Worm (Caenorhabditis elegans) whole organism, L4 larva: ENCODE measurements around the gene str-103.

Source experiments
- F26F4.8 ChIP-seq: fragments of 200-800 bp; sonication (Bioruptor generic); conservative IDR thresholded peaks from 2 replicates; pipeline ENCODE4 v1.3.6; 2022; ENCODE audit warnings: missing genetic modification characterization, missing compliant biosample characterization
- T20F7.1 ChIP-seq: fragments of 200-800 bp; sonication (Bioruptor generic); optimal IDR thresholded peaks from 2 replicates; lab custom pipeline; 2018; ENCODE audit warnings: mild to moderate bottlenecking, missing genetic modification characterization, missing compliant biosample characterization
- T26A8.4 ChIP-seq: fragments of 200-800 bp; sonication (Bioruptor generic); IDR thresholded peaks from 2 replicates; pipeline ENCODE4 v1.3.6; 2022; ENCODE audit warnings: missing genetic modification characterization, missing compliant biosample characterization
- Y48G9A.11 ChIP-seq: fragments of 200-800 bp; sonication (Bioruptor generic); IDR thresholded peaks from 2 replicates; pipeline ENCODE4 v1.3.6; 2022; ENCODE audit warnings: missing genetic modification reagents, missing genetic modification characterization, missing compliant biosample characterization
- aha-1 ChIP-seq: fragments of 150-350 bp; peaks from one replicate; lab custom pipeline; 2014; ENCODE audit warnings: missing biosample characterization, missing genetic modification characterization
- arid-1 ChIP-seq: fragments of 200-800 bp; sonication (Bioruptor generic); conservative IDR thresholded peaks from 2 replicates; pipeline ENCODE4 v1.3.6; 2022; ENCODE audit warnings: missing genetic modification reagents, missing genetic modification characterization, missing compliant biosample characterization
- attf-4 ChIP-seq: sonication (generic microtip); optimal IDR thresholded peaks from 3 replicates; lab custom pipeline; 2017; ENCODE audit warnings: missing biosample characterization, missing genetic modification characterization
- ceh-32 ChIP-seq: sonication (generic microtip); optimal IDR thresholded peaks from 2 replicates; lab custom pipeline; 2016; ENCODE audit warnings: mild to moderate bottlenecking, missing genetic modification characterization, missing compliant biosample characterization; ENCODE audit not compliant: poor library complexity
- ctbp-1 ChIP-seq: fragments of 200-800 bp; sonication (Bioruptor generic); IDR thresholded peaks from 2 replicates; pipeline ENCODE4 v1.3.6; 2022; ENCODE audit warnings: missing genetic modification reagents, missing genetic modification characterization, missing compliant biosample characterization
- daf-12 ChIP-seq: fragments of 150-350 bp; optimal IDR thresholded peaks from 2 replicates; lab custom pipeline; 2014; ENCODE audit warnings: missing biosample characterization, missing genetic modification reagents, missing genetic modification characterization
- daf-16 ChIP-seq, 3 experiments: sonication (generic microtip); optimal IDR thresholded peaks; 2 replicates each; lab custom pipeline; 2016 to 2017; ENCODE audit warnings: missing genetic modification characterization in 3 of 3, missing genetic modification reagents in 3 of 3, mild to moderate bottlenecking in 2 of 3, missing compliant biosample characterization in 2 of 3, missing biosample characterization in 1 of 3, moderate library complexity in 1 of 3
- dmd-6 ChIP-seq: fragments of 200-800 bp; sonication (Bioruptor generic); IDR thresholded peaks from 2 replicates; pipeline ENCODE4 v1.3.6; 2022; ENCODE audit warnings: missing genetic modification reagents, missing genetic modification characterization, missing compliant biosample characterization
- dve-1 ChIP-seq: sonication (generic microtip); optimal IDR thresholded peaks from 2 replicates; lab custom pipeline; 2017; ENCODE audit warnings: antibody characterized with exemption, mild to moderate bottlenecking, missing genetic modification characterization, missing compliant biosample characterization; ENCODE audit not compliant: insufficient read depth
- lin-15B ChIP-seq: fragments of 150-350 bp; sonication (generic microtip); optimal IDR thresholded peaks from 3 replicates; lab custom pipeline; 2014; ENCODE audit warnings: missing biosample characterization, missing genetic modification characterization
- lin-38 ChIP-seq: fragments of 200-800 bp; sonication (Bioruptor generic); IDR thresholded peaks from 2 replicates; pipeline ENCODE4 v1.3.6; 2022; ENCODE audit warnings: missing genetic modification reagents, missing genetic modification characterization, missing compliant biosample characterization
- mes-2 ChIP-seq: sonication (generic microtip); optimal IDR thresholded peaks from 2 replicates; lab custom pipeline; 2016; ENCODE audit warnings: missing genotype, mild to moderate bottlenecking, missing genetic modification characterization, missing compliant biosample characterization; ENCODE audit not compliant: poor library complexity, severe bottlenecking
- mxl-3 ChIP-seq: fragments of 200-800 bp; sonication (Bioruptor generic); optimal IDR thresholded peaks from 2 replicates; lab custom pipeline; 2018; ENCODE audit warnings: mild to moderate bottlenecking, missing genetic modification characterization, missing compliant biosample characterization
- nhr-10 ChIP-seq: fragments of 150-350 bp; optimal IDR thresholded peaks from 2 replicates; lab custom pipeline; 2014; ENCODE audit warnings: missing biosample characterization, missing genetic modification characterization
- nhr-102 ChIP-seq: sonication (generic microtip); optimal IDR thresholded peaks from 2 replicates; lab custom pipeline; 2016; ENCODE audit warnings: mild to moderate bottlenecking, missing genetic modification characterization, moderate library complexity, missing compliant biosample characterization
- nhr-111 ChIP-seq: fragments of 200-800 bp; sonication (Bioruptor generic); optimal IDR thresholded peaks from 2 replicates; lab custom pipeline; 2018; ENCODE audit warnings: mild to moderate bottlenecking, missing genetic modification characterization, missing compliant biosample characterization
- nhr-28 ChIP-seq: fragments of 150-350 bp; optimal IDR thresholded peaks from 2 replicates; lab custom pipeline; 2014; ENCODE audit warnings: missing biosample characterization, missing genetic modification characterization
- nhr-48 ChIP-seq: sonication (generic microtip); optimal IDR thresholded peaks from 2 replicates; lab custom pipeline; 2016; ENCODE audit warnings: mild to moderate bottlenecking, missing genetic modification characterization, missing compliant biosample characterization
- pha-4 ChIP-seq, 2 experiments: fragments of 150-350 bp in 1 of 2; fragments of 200-800 bp in 1 of 2; sonication (Bioruptor generic) in 1 of 2; IDR thresholded peaks in 1 of 2; optimal IDR thresholded peaks in 1 of 2; 2 replicates each; pipeline versions ENCODE4 v1.3.6 to Lab custom; 2014 to 2022; ENCODE audit warnings: missing genetic modification characterization in 2 of 2, missing genetic modification reagents in 2 of 2, missing biosample characterization in 1 of 2, missing compliant biosample characterization in 1 of 2
- php-3 ChIP-seq: fragments of 200-800 bp; sonication (Bioruptor generic); IDR thresholded peaks from 2 replicates; pipeline ENCODE4 v1.3.6; 2022; ENCODE audit warnings: missing genetic modification reagents, missing genetic modification characterization, missing compliant biosample characterization
- pqm-1 ChIP-seq: sonication (generic microtip); optimal IDR thresholded peaks from 2 replicates; lab custom pipeline; 2017; ENCODE audit warnings: missing biosample characterization, missing genetic modification characterization
- saeg-2 ChIP-seq: fragments of 200-800 bp; sonication (Bioruptor generic); IDR thresholded peaks from 2 replicates; pipeline ENCODE4 v1.3.6; 2022; ENCODE audit warnings: missing genetic modification reagents, missing genetic modification characterization, missing compliant biosample characterization
- set-16 ChIP-seq: fragments of 200-800 bp; sonication (Bioruptor generic); IDR thresholded peaks from 2 replicates; pipeline ENCODE4 v1.3.6; 2022; ENCODE audit warnings: missing genetic modification reagents, missing genetic modification characterization, missing compliant biosample characterization
- skn-1 ChIP-seq: fragments of 150-350 bp; optimal IDR thresholded peaks from 2 replicates; lab custom pipeline; 2014; ENCODE audit warnings: missing biosample characterization, missing genetic modification characterization
- snpc-4 ChIP-seq: fragments of 150-350 bp; optimal IDR thresholded peaks from 2 replicates; lab custom pipeline; 2014; ENCODE audit warnings: missing biosample characterization, missing genetic modification characterization
- spr-3 ChIP-seq: fragments of 200-800 bp; sonication (Bioruptor generic); optimal IDR thresholded peaks from 2 replicates; lab custom pipeline; 2018; ENCODE audit warnings: mild to moderate bottlenecking, missing genetic modification characterization, missing compliant biosample characterization
- tag-97 ChIP-seq: fragments of 200-800 bp; sonication (Bioruptor generic); IDR thresholded peaks from 2 replicates; pipeline ENCODE4 v1.3.6; 2022; ENCODE audit warnings: missing genetic modification characterization, missing compliant biosample characterization
- unc-62 ChIP-seq, 3 experiments: fragments of 150-350 bp in 1 of 3; sonication (generic microtip); optimal IDR thresholded peaks in 2 of 3; peaks in 1 of 3; 1 replicate in 1 of 3; 2 replicates in 2 of 3; lab custom pipeline; 2014 to 2017; ENCODE audit warnings: missing biosample characterization in 3 of 3, missing genetic modification characterization in 3 of 3, missing genetic modification reagents in 3 of 3, missing genotype in 1 of 3
- ztf-11 ChIP-seq: fragments of 150-350 bp; optimal IDR thresholded peaks from 2 replicates; lab custom pipeline; 2014; ENCODE audit warnings: missing biosample characterization, missing genetic modification characterization

The str-103 gene

ce11 chrV:16094862-16095261 lies 23.6 kb downstream of the str-103 start:
- TF ChIP-seq nhr-28 (tag; lab: Kevin White, UChicago) (peak; percentile 97), skn-1 (tag; lab: Kevin White, UChicago) (no peak), saeg-2 (GFP tag; lab: Robert Waterston, UW) (no peak), ceh-32 (no peak), nhr-111 (no peak), unc-62 (GFP tag; optimal IDR thresholded peaks at IDR 0.05 in 1 of 2; lab: Kevin White, UChicago) (peak in 1 of 2 experiments; percentile 94), unc-62 (tag; optimal IDR thresholded peaks at IDR 0.05; lab: Kevin White, UChicago) (no peak), spr-3 (no peak), dve-1 (tag; lab: Kevin White, UChicago) (peak; percentile 11), daf-16 (GFP tag; optimal IDR thresholded peaks at IDR 0.05; lab: Kevin White, UChicago) (no peak), daf-16 (tag; optimal IDR thresholded peaks at IDR 0.05; lab: Kevin White, UChicago) (peak; percentile 66)

- TF ChIP-seq arid-1 (no peak), nhr-102 (no peak), F26F4.8 (GFP tag; lab: Robert Waterston, UW) (no peak), lin-38 (GFP tag; lab: Robert Waterston, UW) (no peak), mes-2 (tag; lab: Kevin White, UChicago) (no peak), tag-97 (GFP tag; lab: Robert Waterston, UW) (no peak), snpc-4 (no peak), attf-4 (tag; lab: Kevin White, UChicago) (no peak), nhr-10 (tag; lab: Kevin White, UChicago) (no peak), T20F7.1 (GFP tag; lab: Kevin White, UChicago) (no peak), daf-12 (tag; lab: Kevin White, UChicago) (no peak)
Measured at ce11 chrV:16094284-16094683, 24.2 kb downstream of the str-103 start, which contains the start of gene F22B8.7. Gene F22B8.7, plus strand, starts transcription at chrV:16094584.

DNA sequence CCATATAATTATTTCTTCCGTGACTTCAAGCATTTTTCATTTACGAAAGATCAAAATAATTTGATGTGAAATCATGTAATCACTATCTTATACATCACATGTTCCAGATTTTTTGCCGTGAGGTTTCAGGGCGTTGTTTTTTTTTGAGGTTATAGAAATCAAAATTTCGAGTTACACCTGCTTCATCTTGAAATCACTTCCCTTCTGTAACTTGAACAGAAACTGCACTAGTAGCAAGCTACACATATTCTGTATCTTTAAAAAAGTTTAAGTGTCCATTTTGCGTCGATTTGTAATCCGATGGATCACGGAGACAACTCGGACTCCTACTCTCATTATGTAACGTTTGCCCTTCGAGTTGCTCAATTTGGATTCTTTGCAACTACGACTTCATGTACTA lies 27.8 kb downstream of the str-103 start, which contains the start of gene F22B8.3:
TSS of gene F22B8.3 (plus strand) at position 301 of the 400 bp plus-strand sequence.
- TF ChIP-seq aha-1 (tag; lab: Kevin White, UChicago): no peak
- no peak for TF ChIP-seq ztf-11 (tag; lab: Kevin White, UChicago)
- peak in 1 of 2 experiments; percentile 48 for TF ChIP-seq unc-62 (GFP tag; optimal IDR thresholded peaks at IDR 0.05 in 1 of 2; lab: Kevin White, UChicago)
- no peak for TF ChIP-seq unc-62 (tag; optimal IDR thresholded peaks at IDR 0.05; lab: Kevin White, UChicago)
- TF ChIP-seq pqm-1 (tag; lab: Kevin White, UChicago): no peak
- no peak for TF ChIP-seq T26A8.4
- TF ChIP-seq, all 104 proteins: peak for 1

ce11 chrV:16080678-16081077 lies 37.8 kb downstream of the str-103 start:
- TF ChIP-seq daf-16 (GFP tag; optimal IDR thresholded peaks at IDR 0.05; lab: Kevin White, UChicago) (no peak), daf-16 (tag; optimal IDR thresholded peaks at IDR 0.05; lab: Kevin White, UChicago) (peak; percentile 86), php-3 (GFP tag; lab: Robert Waterston, UW) (0 out of 2 replicates have a peak, but pooled peaks have one; percentile 27), pha-4 (GFP tag; IDR thresholded peaks at IDR 0.05; lab: Robert Waterston, UW) (no peak), pha-4 (tag; optimal IDR thresholded peaks at IDR 0.05; lab: Kevin White, UChicago) (peak; percentile 7), lin-15B (tag; lab: Kevin White, UChicago) (no peak), nhr-28 (tag; lab: Kevin White, UChicago) (peak; percentile 87), mxl-3 (GFP tag; lab: Kevin White, UChicago) (no peak), F26F4.8 (GFP tag; lab: Robert Waterston, UW) (no peak), ctbp-1 (GFP tag; lab: Robert Waterston, UW) (no peak), dve-1 (tag; lab: Kevin White, UChicago) (peak; percentile 27)

- TF ChIP-seq set-16 (GFP tag; lab: Robert Waterston, UW) (no peak), nhr-48 (tag; lab: Kevin White, UChicago) (peak; percentile 14), dve-1 (tag; lab: Kevin White, UChicago) (peak; percentile 41), pqm-1 (tag; lab: Kevin White, UChicago) (peak; percentile 74), nhr-28 (tag; lab: Kevin White, UChicago) (peak; percentile 84), Y48G9A.11 (GFP tag; lab: Robert Waterston, UW) (no peak), daf-16 (GFP tag; optimal IDR thresholded peaks at IDR 0.05; lab: Kevin White, UChicago) (no peak), daf-16 (tag; optimal IDR thresholded peaks at IDR 0.05; lab: Kevin White, UChicago) (peak; percentile 42), dmd-6 (GFP tag; lab: Robert Waterston, UW) (peak; percentile 76), php-3 (GFP tag; lab: Robert Waterston, UW) (peak; percentile 68; the same call in 1 of the 2 replicates), unc-62 (GFP tag; optimal IDR thresholded peaks at IDR 0.05 in 1 of 2; lab: Kevin White, UChicago) (peak in 1 of 2 experiments; percentile 0), unc-62 (tag; optimal IDR thresholded peaks at IDR 0.05; lab: Kevin White, UChicago) (no peak)
- TF ChIP-seq, all 104 proteins: peak for 8
Measured at ce11 chrV:16080039-16080438, 38.5 kb downstream of the str-103 start.
